Worm (Caenorhabditis elegans) whole organism, late embryonic: ENCODE measurements around the gene fcd-2.

Experiments
- F13H6.1 ChIP-seq: sonication (generic microtip); optimal IDR thresholded peaks from 2 replicates; lab custom pipeline; 2016; ENCODE audit warnings: missing genetic modification characterization, missing compliant biosample characterization
- Y22D7AL.16 ChIP-seq: sonication (generic microtip); optimal IDR thresholded peaks from 2 replicates; lab custom pipeline; 2016; ENCODE audit warnings: missing genetic modification characterization, missing compliant biosample characterization
- nhr-11 ChIP-seq: fragments of 150-350 bp; optimal IDR thresholded peaks from 2 replicates; lab custom pipeline; 2014; ENCODE audit warnings: missing biosample characterization, missing genetic modification characterization
- syd-9 ChIP-seq: sonication (generic microtip); optimal IDR thresholded peaks from 2 replicates; lab custom pipeline; 2016; ENCODE audit warnings: mild to moderate bottlenecking, missing genetic modification characterization, moderate library complexity, missing compliant biosample characterization

ce11 chrIV:15037492-15037891 lies 12.0 kb downstream of the fcd-2 start:
- TF ChIP-seq syd-9 (tag; lab: Kevin White, UChicago) (no peak), nhr-11 (no peak), Y22D7AL.16 (tag; lab: Kevin White, UChicago) (no peak), F13H6.1 (tag; lab: Kevin White, UChicago) (no peak)
